Worm (Caenorhabditis elegans): Measurements from ENCODE around the gene C31E10.6.

- TF ChIP-seq unc-130 (tag; optimal IDR thresholded peaks at IDR 0.05) (peak; percentile 73), ceh-88 (GFP tag; IDR thresholded peaks at IDR 0.05) (no peak), nhr-11 (tag; optimal IDR thresholded peaks at IDR 0.05) (no peak), jun-1 (tag; optimal IDR thresholded peaks at IDR 0.05) (no peak), blmp-1 (tag; optimal IDR thresholded peaks at IDR 0.05) (peak; percentile 10)
Observed at ce11 chrX:13995803-13996388, at the start of gene C31E10.6, which contains the start of gene C31E10.5.
